Fruit fly (Drosophila melanogaster) whole organism, embryonic: Measurements from ENCODE around the gene CG14017.
A peak's percentile ranks its signal among the peaks of the same experiment; 100 is the strongest.

Experiments used
- Atf-2 ChIP-seq: fragments of 200-800 bp; sonication (Bioruptor generic); optimal IDR thresholded peaks from 2 replicates; lab custom pipeline; 2016; ENCODE audit warnings: missing biosample characterization, missing genetic modification characterization
- B-H1 ChIP-seq: fragments of 200-800 bp; sonication (Bioruptor generic); IDR thresholded peaks from 3 replicates; pipeline ENCODE4 v1.3.6; 2022; ENCODE audit warnings: missing biosample characterization, missing genetic modification characterization
- Blimp-1 ChIP-seq: fragments of 200-800 bp; sonication (Bioruptor generic); optimal IDR thresholded peaks from 3 replicates; lab custom pipeline; 2018; ENCODE audit warnings: missing biosample characterization, missing genetic modification characterization, mild to moderate bottlenecking, moderate library complexity, missing genetic modification reagents
- CG10366 ChIP-seq: fragments of 200-800 bp; sonication (Bioruptor generic); IDR thresholded peaks from 2 replicates; pipeline ENCODE4 v1.3.6; 2022; ENCODE audit warnings: missing biosample characterization, missing genetic modification characterization
- CG10543 ChIP-seq: fragments of 200-800 bp; sonication (Bioruptor generic); optimal IDR thresholded peaks from 3 replicates; lab custom pipeline; 2017; ENCODE audit warnings: missing biosample characterization, mild to moderate bottlenecking, missing genetic modification characterization, moderate library complexity
- CG11247 ChIP-seq: fragments of 200-800 bp; sonication (Bioruptor generic); IDR thresholded peaks from 2 replicates; pipeline ENCODE4 v1.3.6; 2022; ENCODE audit warnings: missing biosample characterization, missing genetic modification characterization
- CG12219 ChIP-seq: fragments of 200-800 bp; sonication (Bioruptor generic); optimal IDR thresholded peaks from 3 replicates; lab custom pipeline; 2018; ENCODE audit warnings: missing biosample characterization, mild to moderate bottlenecking, missing genetic modification characterization
- CG1233 ChIP-seq: fragments of 200-800 bp; sonication (Bioruptor generic); optimal IDR thresholded peaks from 4 replicates; lab custom pipeline; 2018; ENCODE audit warnings: missing biosample characterization, mild to moderate bottlenecking, missing genetic modification characterization
- CG12769 ChIP-seq: fragments of 200-800 bp; sonication (Bioruptor generic); optimal IDR thresholded peaks from 2 replicates; lab custom pipeline; 2019; ENCODE audit warnings: missing biosample characterization, mild to moderate bottlenecking, missing genetic modification characterization, moderate library complexity
- CG13775 ChIP-seq: fragments of 200-800 bp; sonication (Bioruptor generic); optimal IDR thresholded peaks from 3 replicates; lab custom pipeline; 2017; ENCODE audit warnings: missing biosample characterization, mild to moderate bottlenecking, missing genetic modification characterization
- CG13894 ChIP-seq: fragments of 200-800 bp; sonication (Bioruptor generic); optimal IDR thresholded peaks from 3 replicates; lab custom pipeline; 2018; ENCODE audit warnings: missing biosample characterization, mild to moderate bottlenecking, missing genetic modification characterization, moderate library complexity
- CG14710 ChIP-seq: fragments of 200-800 bp; sonication (Bioruptor generic); optimal IDR thresholded peaks from 3 replicates; lab custom pipeline; 2019; ENCODE audit warnings: missing biosample characterization, mild to moderate bottlenecking, missing genetic modification characterization, moderate library complexity
- CG15514 ChIP-seq: fragments of 200-800 bp; sonication (Bioruptor generic); optimal IDR thresholded peaks from 3 replicates; lab custom pipeline; 2017; ENCODE audit warnings: missing biosample characterization, missing genetic modification characterization, mild to moderate bottlenecking, moderate library complexity, missing genetic modification reagents
- CG1602 ChIP-seq: fragments of 200-800 bp; sonication (Bioruptor generic); optimal IDR thresholded peaks from 3 replicates; lab custom pipeline; 2016; ENCODE audit warnings: missing biosample characterization, missing genetic modification characterization
- CG17802 ChIP-seq: fragments of 200-800 bp; sonication (Bioruptor generic); optimal IDR thresholded peaks from 2 replicates; lab custom pipeline; 2018; ENCODE audit warnings: missing biosample characterization, mild to moderate bottlenecking, missing genetic modification characterization, moderate library complexity
- CG17829 ChIP-seq: fragments of 200-800 bp; optimal IDR thresholded peaks from 2 replicates; lab custom pipeline; 2019; ENCODE audit warnings: missing biosample characterization, mild to moderate bottlenecking, missing genetic modification characterization, moderate library complexity
- CG17912 ChIP-seq: fragments of 200-800 bp; sonication (Bioruptor generic); optimal IDR thresholded peaks from 2 replicates; lab custom pipeline; 2018; ENCODE audit warnings: missing biosample characterization, mild to moderate bottlenecking, missing genetic modification characterization
- CG18476 ChIP-seq: fragments of 200-800 bp; sonication (Bioruptor generic); optimal IDR thresholded peaks from 2 replicates; lab custom pipeline; 2016; ENCODE audit warnings: missing biosample characterization, mild to moderate bottlenecking, missing genetic modification characterization
- CG4360 ChIP-seq: fragments of 200-800 bp; sonication (Bioruptor generic); IDR thresholded peaks from 2 replicates; pipeline ENCODE4 v1.3.6; 2022; ENCODE audit warnings: missing biosample characterization, missing genetic modification characterization
- CG4854 ChIP-seq: fragments of 200-800 bp; sonication (Bioruptor generic); optimal IDR thresholded peaks from 2 replicates; lab custom pipeline; 2016; ENCODE audit warnings: missing biosample characterization, missing genetic modification characterization, inconsistent platforms
- CG5953 ChIP-seq: fragments of 200-800 bp; sonication (Bioruptor generic); IDR thresholded peaks from 2 replicates; pipeline ENCODE4 v1.3.6; 2022; ENCODE audit warnings: missing biosample characterization, missing genetic modification characterization
- CG7745 ChIP-seq: fragments of 200-800 bp; sonication (Bioruptor generic); optimal IDR thresholded peaks from 2 replicates; lab custom pipeline; 2018; ENCODE audit warnings: missing biosample characterization, mild to moderate bottlenecking, missing genetic modification characterization, moderate library complexity
- CG8924 ChIP-seq: fragments of 200-800 bp; optimal IDR thresholded peaks from 3 replicates; lab custom pipeline; 2019; ENCODE audit warnings: missing biosample characterization, mild to moderate bottlenecking, missing genetic modification characterization, moderate library complexity
- CG9727 ChIP-seq: fragments of 200-800 bp; sonication (Bioruptor generic); optimal IDR thresholded peaks from 3 replicates; lab custom pipeline; 2017; ENCODE audit warnings: missing biosample characterization, mild to moderate bottlenecking, missing genetic modification characterization
- CG9797 ChIP-seq: fragments of 200-800 bp; sonication (Bioruptor generic); optimal IDR thresholded peaks from 3 replicates; lab custom pipeline; 2018; ENCODE audit warnings: missing biosample characterization, mild to moderate bottlenecking, missing genetic modification characterization
- Camta ChIP-seq: fragments of 200-800 bp; sonication (Bioruptor generic); optimal IDR thresholded peaks from 2 replicates; lab custom pipeline; 2016; ENCODE audit warnings: missing biosample characterization, missing genetic modification characterization
- CrebB ChIP-seq: fragments of 200-800 bp; sonication (Bioruptor generic); optimal IDR thresholded peaks from 3 replicates; lab custom pipeline; 2018; ENCODE audit warnings: missing biosample characterization, mild to moderate bottlenecking, missing genetic modification characterization
- Doc3 ChIP-seq: fragments of 200-800 bp; sonication (Bioruptor generic); IDR thresholded peaks from 3 replicates; pipeline ENCODE4 v1.3.6; 2022; ENCODE audit warnings: missing biosample characterization, missing genetic modification characterization; ENCODE audit not compliant: partially characterized antibody
- Drgx ChIP-seq: fragments of 200-800 bp; sonication (Bioruptor generic); IDR thresholded peaks from 2 replicates; pipeline ENCODE4 v1.3.6; 2022; ENCODE audit warnings: missing biosample characterization, missing genetic modification characterization
- E2f1 ChIP-seq: fragments of 200-800 bp; sonication (Bioruptor generic); IDR thresholded peaks from 2 replicates; pipeline ENCODE4 v1.3.6; 2022; ENCODE audit warnings: missing biosample characterization, missing genetic modification characterization
- GATAe ChIP-seq: fragments of 200-800 bp; sonication (Bioruptor generic); conservative IDR thresholded peaks from 2 replicates; pipeline ENCODE4 v1.3.6; 2022; ENCODE audit warnings: missing biosample characterization, missing genetic modification characterization
- H15 ChIP-seq: fragments of 200-800 bp; sonication (Bioruptor generic); IDR thresholded peaks from 3 replicates; pipeline ENCODE4 v1.3.6; 2022; ENCODE audit warnings: missing biosample characterization, missing genetic modification characterization
- HHEX ChIP-seq: fragments of 200-800 bp; sonication (Bioruptor generic); optimal IDR thresholded peaks from 3 replicates; lab custom pipeline; 2017; ENCODE audit warnings: missing biosample characterization, mild to moderate bottlenecking, missing genetic modification characterization, missing genetic modification reagents
- HLH54F ChIP-seq: fragments of 200-800 bp; sonication (Bioruptor generic); optimal IDR thresholded peaks from 3 replicates; lab custom pipeline; 2016; ENCODE audit warnings: missing biosample characterization, missing genetic modification characterization
- Jarid2 ChIP-seq: fragments of 200-800 bp; sonication (Bioruptor generic); optimal IDR thresholded peaks from 3 replicates; lab custom pipeline; 2017; ENCODE audit warnings: mild to moderate bottlenecking, missing biosample characterization, missing genetic modification reagents, missing genetic modification characterization
- NfI ChIP-seq: fragments of 200-800 bp; sonication (Bioruptor generic); optimal IDR thresholded peaks from 3 replicates; lab custom pipeline; 2018; ENCODE audit warnings: missing biosample characterization, mild to moderate bottlenecking, missing genetic modification characterization, moderate library complexity
- Pdp1 ChIP-seq, 2 experiments: fragments of 200-800 bp; sonication (Bioruptor generic); optimal IDR thresholded peaks; 3 replicates each; lab custom pipeline; 2016; ENCODE audit warnings: missing biosample characterization in 2 of 2, missing genetic modification characterization in 2 of 2, mild to moderate bottlenecking in 1 of 2, moderate library complexity in 1 of 2
- Trl ChIP-seq, 3 experiments: fragments of >200 bp in 2 of 3; fragments of 200-800 bp in 1 of 3; sonication (Bioruptor generic) in 1 of 3; optimal IDR thresholded peaks; 2 replicates in 1 of 3; 3 replicates in 2 of 3; lab custom pipeline; 2016 to 2017; ENCODE audit warnings: missing biosample characterization in 1 of 3, missing genetic modification characterization in 1 of 3
- ap ChIP-seq: fragments of 200-800 bp; sonication (Bioruptor generic); IDR thresholded peaks from 2 replicates; pipeline ENCODE4 v1.3.6; 2022; ENCODE audit warnings: missing biosample characterization, missing genetic modification characterization
- dan ChIP-seq: fragments of 200-800 bp; sonication (Bioruptor generic); IDR thresholded peaks from 2 replicates; pipeline ENCODE4 v1.3.6; 2022; ENCODE audit warnings: missing biosample characterization, missing genetic modification characterization
- dmrt11E ChIP-seq: fragments of 200-800 bp; sonication (Bioruptor generic); optimal IDR thresholded peaks from 3 replicates; lab custom pipeline; 2018; ENCODE audit warnings: missing biosample characterization, mild to moderate bottlenecking, missing genetic modification characterization, moderate library complexity
- en ChIP-seq: fragments of 200-800 bp; sonication (Bioruptor generic); optimal IDR thresholded peaks from 2 replicates; lab custom pipeline; 2016; ENCODE audit warnings: missing biosample characterization, missing genetic modification characterization
- eve ChIP-seq, 2 experiments: fragments of >200 bp; optimal IDR thresholded peaks; 2 replicates each; lab custom pipeline; 2017; ENCODE audit warnings: missing biosample characterization in 2 of 2, missing genetic modification characterization in 2 of 2
- ftz-f1 ChIP-seq: fragments of 200-800 bp; sonication (Bioruptor generic); optimal IDR thresholded peaks from 2 replicates; lab custom pipeline; 2016; ENCODE audit warnings: missing biosample characterization, missing genetic modification characterization
- gsb ChIP-seq: fragments of 200-800 bp; sonication (Bioruptor generic); IDR thresholded peaks from 2 replicates; pipeline ENCODE4 v1.3.6; 2022; ENCODE audit warnings: missing biosample characterization, missing genetic modification characterization
- her ChIP-seq: fragments of 200-800 bp; sonication (Bioruptor generic); optimal IDR thresholded peaks from 2 replicates; lab custom pipeline; 2016; ENCODE audit warnings: missing biosample characterization, missing genetic modification characterization
- ind ChIP-seq: fragments of 200-800 bp; sonication (Bioruptor generic); optimal IDR thresholded peaks from 3 replicates; lab custom pipeline; 2016; ENCODE audit warnings: missing biosample characterization, missing genetic modification characterization
- pum ChIP-seq: fragments of 200-800 bp; sonication (Bioruptor generic); optimal IDR thresholded peaks from 2 replicates; lab custom pipeline; 2016; ENCODE audit warnings: missing biosample characterization, missing genetic modification characterization
- scrt ChIP-seq: fragments of 200-800 bp; sonication (Bioruptor generic); optimal IDR thresholded peaks from 2 replicates; lab custom pipeline; 2018; ENCODE audit warnings: missing biosample characterization, mild to moderate bottlenecking, missing genetic modification characterization, moderate library complexity
- sob ChIP-seq: fragments of 200-800 bp; sonication (Bioruptor generic); IDR thresholded peaks from 2 replicates; pipeline ENCODE4 v1.3.6; 2022; ENCODE audit warnings: missing biosample characterization, missing genetic modification characterization
- zen2 ChIP-seq: fragments of 200-800 bp; sonication (Bioruptor generic); IDR thresholded peaks from 3 replicates; pipeline ENCODE4 v1.3.6; 2022; ENCODE audit warnings: missing biosample characterization, missing genetic modification characterization; ENCODE audit not compliant: partially characterized antibody

Gene CG14017

dm6 chr2L:5525723-5526122, 28.0 kb upstream of the CG14017 start, which contains the start of gene Cap-D3 (continued):
- no peak for TF ChIP-seq gsb (GFP tag; lab: Robert Waterston, UW)
- no peak for TF ChIP-seq dmrt11E (tag; lab: Kevin White, UChicago)
- TF ChIP-seq CG17802, result peak; percentile 94
- TF ChIP-seq ind (GFP tag; lab: Kevin White, UChicago), result no peak
- peak in 1 of 2 experiments; percentile 62 for TF ChIP-seq Pdp1 (GFP tag; optimal IDR thresholded peaks at IDR 0.05; lab: Kevin White, UChicago)
- TF ChIP-seq CG11247 (GFP tag; lab: Robert Waterston, UW), result no peak
- no peak for TF ChIP-seq sob (GFP tag; lab: Robert Waterston, UW)
- no peak for TF ChIP-seq dan
- TF ChIP-seq Atf-2, result no peak
- TF ChIP-seq CG5953 (GFP tag; lab: Robert Waterston, UW), result no peak
- TF ChIP-seq CG4360 (GFP tag; lab: Robert Waterston, UW), result no peak
- TF ChIP-seq CG4854, result no peak
- TF ChIP-seq GATAe (GFP tag; lab: Robert Waterston, UW), result no peak
- TF ChIP-seq CG1602 (GFP tag; lab: Kevin White, UChicago), result no peak
- TF ChIP-seq CG17829, result no peak
- TF ChIP-seq Jarid2, result no peak
- TF ChIP-seq NfI (GFP tag; lab: Kevin White, UChicago), result no peak
- TF ChIP-seq CG10543 (GFP tag; lab: Kevin White, UChicago), result no peak
- TF ChIP-seq zen2 (GFP tag; lab: Robert Waterston, UW), result peak; percentile 65
- TF ChIP-seq ap, result no peak
- no peak for TF ChIP-seq CG12769 (tag; lab: Kevin White, UChicago)
- no peak for TF ChIP-seq CG13894
- no peak for TF ChIP-seq H15 (GFP tag; lab: Robert Waterston, UW)
- no peak for TF ChIP-seq HHEX (GFP tag; lab: Kevin White, UChicago)
- TF ChIP-seq CG9727 (GFP tag; lab: Kevin White, UChicago), result no peak
- TF ChIP-seq CG18476 (GFP tag; lab: Kevin White, UChicago), result no peak
- no peak for TF ChIP-seq ftz-f1 (GFP tag; lab: Kevin White, UChicago)
- TF ChIP-seq Blimp-1, result no peak
- TF ChIP-seq en (GFP tag; lab: Kevin White, UChicago), result no peak
- no peak for TF ChIP-seq CG13775 (GFP tag; lab: Kevin White, UChicago)
- TF ChIP-seq CG10366 (GFP tag; lab: Robert Waterston, UW), result no peak
- no peak for TF ChIP-seq CrebB (tag; lab: Kevin White, UChicago)
- no peak for TF ChIP-seq CG17912 (GFP tag; lab: Kevin White, UChicago)
- TF ChIP-seq CG9797 (GFP tag; lab: Kevin White, UChicago), result no peak
- no peak for TF ChIP-seq her (GFP tag; lab: Kevin White, UChicago)
- TF ChIP-seq CG15514 (GFP tag; lab: Kevin White, UChicago), result no peak
- no peak for TF ChIP-seq scrt
- no peak for TF ChIP-seq Camta (GFP tag; lab: Kevin White, UChicago)
- TF ChIP-seq B-H1 (GFP tag; lab: Robert Waterston, UW), result no peak
- TF ChIP-seq CG12219 (GFP tag; lab: Kevin White, UChicago), result no peak
- TF ChIP-seq CG8924 (tag; lab: Kevin White, UChicago), result no peak
- no peak for TF ChIP-seq CG1233 (GFP tag; lab: Kevin White, UChicago)
- TF ChIP-seq E2f1 (GFP tag; lab: Robert Waterston, UW), result no peak
- TF ChIP-seq pum, result no peak
- TF ChIP-seq CG14710 (tag; lab: Kevin White, UChicago), result peak; percentile 91
- TF ChIP-seq Drgx (GFP tag; lab: Robert Waterston, UW), result no peak
- no peak for TF ChIP-seq Trl (optimal IDR thresholded peaks at IDR 0.05; lab: Kevin White, UChicago)
- TF ChIP-seq Trl (GFP tag; optimal IDR thresholded peaks at IDR 0.05; lab: Kevin White, UChicago), result no peak
- TF ChIP-seq eve (GFP tag; optimal IDR thresholded peaks at IDR 0.05; lab: Kevin White, UChicago), result no peak
- no peak for TF ChIP-seq CG7745
- no peak for TF ChIP-seq HLH54F
- no peak; the same call in 2 of the 3 replicates for TF ChIP-seq Doc3 (GFP tag; lab: Robert Waterston, UW)
